Fruit fly (Drosophila melanogaster) whole organism, prepupa: Measurements from ENCODE around the gene Pus1.

Experiments
- CG11762 ChIP-seq: fragments of 200-800 bp; sonication (Bioruptor generic); optimal IDR thresholded peaks from 3 replicates; lab custom pipeline; 2016; ENCODE audit warnings: missing biosample characterization, missing genetic modification characterization; ENCODE audit not compliant: insufficient read depth
- CG11902 ChIP-seq: fragments of 200-800 bp; sonication (Bioruptor generic); optimal IDR thresholded peaks from 3 replicates; lab custom pipeline; 2016; ENCODE audit warnings: missing biosample characterization, missing genetic modification characterization
- CG3032 ChIP-seq: fragments of 200-800 bp; optimal IDR thresholded peaks from 2 replicates; lab custom pipeline; 2019; ENCODE audit warnings: missing biosample characterization, mild to moderate bottlenecking, missing genetic modification characterization, moderate library complexity
- CG6163 ChIP-seq: fragments of 200-800 bp; sonication (Bioruptor generic); IDR thresholded peaks from 3 replicates; pipeline ENCODE4 v1.3.6; 2022; ENCODE audit warnings: missing biosample characterization, missing genetic modification characterization
- CG6792 ChIP-seq: fragments of 200-800 bp; sonication (Bioruptor generic); optimal IDR thresholded peaks from 3 replicates; lab custom pipeline; 2016; ENCODE audit warnings: missing biosample characterization, missing genetic modification characterization
- CG6808 ChIP-seq: fragments of 200-800 bp; sonication (Bioruptor generic); optimal IDR thresholded peaks from 3 replicates; lab custom pipeline; 2017; ENCODE audit warnings: missing biosample characterization, missing genetic modification characterization, mild to moderate bottlenecking, moderate library complexity, missing genetic modification reagents
- CG9139 ChIP-seq: fragments of 200-800 bp; sonication (Bioruptor generic); optimal IDR thresholded peaks from 3 replicates; lab custom pipeline; 2017; ENCODE audit warnings: missing biosample characterization, mild to moderate bottlenecking, missing genetic modification characterization
- Gug ChIP-seq: fragments of 200-800 bp; sonication (Bioruptor generic); IDR thresholded peaks from 2 replicates; pipeline ENCODE4 v1.3.6; 2022; ENCODE audit warnings: missing biosample characterization, missing genetic modification characterization
- Hr39 ChIP-seq: fragments of 200-800 bp; sonication (Bioruptor generic); optimal IDR thresholded peaks from 2 replicates; lab custom pipeline; 2016; ENCODE audit warnings: missing biosample characterization, missing genetic modification characterization
- Hr4 ChIP-seq: fragments of 200-800 bp; sonication (Bioruptor generic); optimal IDR thresholded peaks from 3 replicates; lab custom pipeline; 2016; ENCODE audit warnings: missing biosample characterization, missing genetic modification characterization
- OdsH ChIP-seq: fragments of 200-800 bp; sonication (Bioruptor generic); optimal IDR thresholded peaks from 3 replicates; lab custom pipeline; 2016; ENCODE audit warnings: missing biosample characterization, missing genetic modification characterization
- eg ChIP-seq: fragments of 200-800 bp; sonication (Bioruptor generic); IDR thresholded peaks from 3 replicates; pipeline ENCODE4 v1.3.6; 2022; ENCODE audit warnings: missing biosample characterization, missing genetic modification characterization
- net ChIP-seq: fragments of 200-800 bp; sonication (Bioruptor generic); optimal IDR thresholded peaks from 3 replicates; lab custom pipeline; 2016; ENCODE audit warnings: missing biosample characterization, missing genetic modification characterization
- ss ChIP-seq, 2 experiments: fragments of 200-800 bp; sonication (Bioruptor generic); optimal IDR thresholded peaks; 2 replicates in 1 of 2; 3 replicates in 1 of 2; lab custom pipeline; 2017 to 2018; ENCODE audit warnings: mild to moderate bottlenecking in 2 of 2, missing biosample characterization in 2 of 2, missing genetic modification characterization in 2 of 2, moderate library complexity in 1 of 2

DNA sequence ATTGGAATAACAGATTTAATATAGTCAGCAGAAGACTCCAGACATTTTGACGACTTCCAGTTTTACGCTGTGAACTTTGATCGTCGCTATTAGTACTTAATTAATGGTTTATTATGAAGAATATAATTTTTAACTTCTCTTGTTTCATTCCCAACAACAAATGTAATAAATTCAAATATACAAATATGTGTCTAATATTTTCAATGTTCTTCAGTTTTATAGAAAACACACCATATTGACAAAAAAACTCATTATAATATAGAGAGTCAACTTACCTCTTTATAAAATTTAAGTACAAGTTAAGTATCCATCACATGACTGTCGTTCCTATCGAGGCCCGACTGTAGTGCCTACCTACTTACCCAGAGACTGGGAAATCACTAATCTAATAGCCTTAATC lies 19.1 kb downstream of the Pus1 start:
- TF ChIP-seq CG3032 (tag; lab: Kevin White, UChicago) (no peak), CG6792 (GFP tag; lab: Kevin White, UChicago) (no peak), CG6808 (no peak), CG9139 (GFP tag; lab: Kevin White, UChicago) (no peak), Hr4 (peak; percentile 18), CG6163 (GFP tag; lab: Robert Waterston, UW) (no peak), eg (GFP tag; lab: Robert Waterston, UW) (no peak), CG11902 (GFP tag; lab: Kevin White, UChicago) (no peak), Gug (no peak), net (no peak), Hr39 (no peak), CG11762 (GFP tag; lab: Kevin White, UChicago) (no peak), OdsH (GFP tag; lab: Kevin White, UChicago) (no peak), ss (GFP tag; optimal IDR thresholded peaks at IDR 0.05; lab: Kevin White, UChicago) (no peak)
